Fruit fly (Drosophila melanogaster) whole organism: ENCODE results near the gene Kaz-m1.

Experiments used
- EcR ChIP-seq, 2 experiments: fragments of >200 bp; optimal IDR thresholded peaks; 2 replicates each; lab custom pipeline; 2017; ENCODE audit warnings: missing biosample characterization in 2 of 2, missing genetic modification characterization in 2 of 2, missing genetic modification reagents in 2 of 2
- psq ChIP-seq: fragments of >200 bp; optimal IDR thresholded peaks from 2 replicates; lab custom pipeline; 2017
- usp ChIP-seq: fragments of >200 bp; optimal IDR thresholded peaks from 2 replicates; lab custom pipeline; 2017; ENCODE audit warnings: missing biosample characterization, missing genetic modification characterization, mixed read lengths

- TF ChIP-seq usp (no peak), psq (lab: Kevin White, UChicago) (no peak), EcR (GFP tag; optimal IDR thresholded peaks at IDR 0.05; lab: Kevin White, UChicago) (no peak)
These were observed 44.7 kb downstream of the Kaz-m1 start, which contains the start of the genes RpL34a and Trmt61 for dm6 chr3R:26059195-26059594.
